Worm (Caenorhabditis elegans) whole organism, L2 larva: ENCODE measurements around the gene fipr-7.

Source experiments
- C34F6.9 ChIP-seq: fragments of 150-350 bp; optimal IDR thresholded peaks from 2 replicates; lab custom pipeline; 2014; ENCODE audit warnings: missing biosample characterization, missing genetic modification characterization
- F13H6.1 ChIP-seq: sonication (generic microtip); optimal IDR thresholded peaks from 2 replicates; lab custom pipeline; 2016; ENCODE audit warnings: missing genetic modification characterization, missing compliant biosample characterization
- R02D3.7 ChIP-seq: fragments of 150-350 bp; optimal IDR thresholded peaks from 2 replicates; lab custom pipeline; 2014; ENCODE audit warnings: missing biosample characterization, missing genetic modification characterization
- aly-2 ChIP-seq: fragments of 150-350 bp; optimal IDR thresholded peaks from 2 replicates; lab custom pipeline; 2014; ENCODE audit warnings: missing biosample characterization, missing genetic modification characterization
- ama-1 ChIP-seq: fragments of 150-350 bp; optimal IDR thresholded peaks from 2 replicates; lab custom pipeline; 2018; ENCODE audit warnings: inconsistent platforms
- ceh-82 ChIP-seq: fragments of 150-350 bp; optimal IDR thresholded peaks from 2 replicates; lab custom pipeline; 2014; ENCODE audit warnings: missing biosample characterization, missing genetic modification characterization
- crh-2 ChIP-seq: sonication (generic microtip); optimal IDR thresholded peaks from 2 replicates; lab custom pipeline; 2017; ENCODE audit warnings: missing biosample characterization, missing genetic modification characterization
- dmd-4 ChIP-seq: sonication (generic microtip); optimal IDR thresholded peaks from 2 replicates; lab custom pipeline; 2017; ENCODE audit warnings: missing biosample characterization, missing genetic modification characterization
- elt-1 ChIP-seq: fragments of 150-350 bp; optimal IDR thresholded peaks from 2 replicates; lab custom pipeline; 2014; ENCODE audit warnings: missing biosample characterization, missing genetic modification characterization
- elt-3 ChIP-seq: sonication (generic microtip); optimal IDR thresholded peaks from 2 replicates; lab custom pipeline; 2017; ENCODE audit warnings: missing biosample characterization, missing genetic modification characterization
- fos-1 ChIP-seq: fragments of 150-350 bp; optimal IDR thresholded peaks from 2 replicates; lab custom pipeline; 2014; ENCODE audit warnings: missing biosample characterization, missing genetic modification characterization
- lin-11 ChIP-seq: fragments of 150-350 bp; sonication (generic microtip); optimal IDR thresholded peaks from 2 replicates; lab custom pipeline; 2014; ENCODE audit warnings: missing biosample characterization, missing genetic modification characterization, inconsistent platforms, mixed read lengths
- lin-13 ChIP-seq: fragments of 150-350 bp; optimal IDR thresholded peaks from 2 replicates; lab custom pipeline; 2014; ENCODE audit warnings: missing biosample characterization, missing genetic modification reagents, missing genetic modification characterization
- lin-39 ChIP-seq: fragments of 150-350 bp; optimal IDR thresholded peaks from 2 replicates; lab custom pipeline; 2014; ENCODE audit warnings: missing biosample characterization, missing genetic modification reagents, missing genetic modification characterization
- mab-5 ChIP-seq: fragments of 150-350 bp; optimal IDR thresholded peaks from 2 replicates; lab custom pipeline; 2014; ENCODE audit warnings: missing biosample characterization, missing genetic modification characterization
- mbf-1 ChIP-seq: sonication (generic microtip); optimal IDR thresholded peaks from 2 replicates; lab custom pipeline; 2017; ENCODE audit warnings: missing biosample characterization, missing genetic modification characterization
- mdl-1 ChIP-seq, 2 experiments: fragments of 150-350 bp in 1 of 2; sonication (generic microtip) in 1 of 2; optimal IDR thresholded peaks; 2 replicates each; lab custom pipeline; 2017; ENCODE audit warnings: missing biosample characterization in 2 of 2, missing genetic modification characterization in 2 of 2
- nhr-10 ChIP-seq: sonication (generic microtip); optimal IDR thresholded peaks from 2 replicates; lab custom pipeline; 2017; ENCODE audit warnings: missing biosample characterization, missing genetic modification characterization
- nhr-12 ChIP-seq: fragments of 150-350 bp; optimal IDR thresholded peaks from 2 replicates; lab custom pipeline; 2014; ENCODE audit warnings: missing biosample characterization, missing genetic modification characterization
- nhr-129 ChIP-seq: fragments of 150-350 bp; optimal IDR thresholded peaks from 2 replicates; lab custom pipeline; 2014; ENCODE audit warnings: missing biosample characterization, missing genetic modification characterization
- nhr-21 ChIP-seq: fragments of 150-350 bp; optimal IDR thresholded peaks from 2 replicates; lab custom pipeline; 2014; ENCODE audit warnings: missing biosample characterization, missing genetic modification characterization
- nhr-6 ChIP-seq: fragments of 150-350 bp; optimal IDR thresholded peaks from 2 replicates; lab custom pipeline; 2014; ENCODE audit warnings: missing biosample characterization, missing genetic modification characterization
- peb-1 ChIP-seq: fragments of 150-350 bp; optimal IDR thresholded peaks from 2 replicates; lab custom pipeline; 2014; ENCODE audit warnings: missing biosample characterization, missing genetic modification characterization
- sma-9 ChIP-seq, 2 experiments: fragments of 150-350 bp in 1 of 2; sonication (generic microtip) in 1 of 2; optimal IDR thresholded peaks; 2 replicates each; lab custom pipeline; 2014 to 2016; ENCODE audit warnings: missing genetic modification characterization in 2 of 2, mild to moderate bottlenecking in 1 of 2, missing biosample characterization in 1 of 2, missing compliant biosample characterization in 1 of 2, missing genetic modification reagents in 1 of 2, moderate library complexity in 1 of 2
- snpc-4 ChIP-seq: fragments of 150-350 bp; optimal IDR thresholded peaks from 2 replicates; lab custom pipeline; 2014; ENCODE audit warnings: missing biosample characterization, missing genetic modification characterization
- unc-39 ChIP-seq: fragments of 150-350 bp; optimal IDR thresholded peaks from 2 replicates; lab custom pipeline; 2014; ENCODE audit warnings: missing biosample characterization, missing genetic modification characterization
- unc-55 ChIP-seq: fragments of 150-350 bp; sonication (generic microtip); optimal IDR thresholded peaks from 3 replicates; lab custom pipeline; 2014; ENCODE audit warnings: missing biosample characterization, missing genetic modification reagents, missing genetic modification characterization
- ztf-4 ChIP-seq: fragments of 150-350 bp; optimal IDR thresholded peaks from 2 replicates; lab custom pipeline; 2014; ENCODE audit warnings: missing biosample characterization, missing genetic modification characterization

The fipr-7 gene

DNA sequence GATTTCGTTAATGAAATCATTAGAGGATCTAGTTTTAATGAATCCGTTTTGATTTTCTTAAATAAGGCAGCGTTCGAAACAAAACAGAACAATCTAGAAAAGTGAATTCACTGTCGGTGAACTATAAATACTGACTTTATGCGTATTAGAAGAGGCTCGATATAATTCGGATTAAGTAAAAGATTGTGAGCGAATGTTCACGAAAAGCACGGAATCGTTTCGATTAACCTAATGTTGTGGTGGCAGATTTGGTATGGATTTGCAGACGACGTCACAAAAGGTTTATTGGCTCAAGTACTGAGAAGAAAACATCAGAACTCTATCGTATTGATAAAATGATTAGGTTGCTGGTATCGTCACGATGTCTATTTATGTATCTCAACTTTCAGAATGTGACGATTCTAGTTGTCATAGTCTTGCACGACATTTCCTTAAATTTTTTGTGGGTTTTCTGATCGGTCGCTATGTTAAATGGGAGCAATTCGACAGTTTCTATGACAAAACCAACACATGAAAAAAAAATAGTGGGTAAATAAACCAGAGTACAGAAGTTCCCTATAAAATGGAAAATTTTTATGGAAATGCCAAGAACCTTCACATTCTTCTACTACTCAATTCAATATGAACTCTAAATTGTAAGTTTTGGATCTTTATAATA lies at the start of gene fipr-7, which contains the start of gene pyt-1:
Gene fipr-7, plus strand, starts transcription at position 608 of the 658 bp plus-strand sequence.
Gene pyt-1, minus strand, starts transcription at position 101 of the 658 bp plus-strand sequence.
- TF ChIP-seq dmd-4 (tag; lab: Kevin White, UChicago) (no peak), crh-2 (no peak)

DNA sequence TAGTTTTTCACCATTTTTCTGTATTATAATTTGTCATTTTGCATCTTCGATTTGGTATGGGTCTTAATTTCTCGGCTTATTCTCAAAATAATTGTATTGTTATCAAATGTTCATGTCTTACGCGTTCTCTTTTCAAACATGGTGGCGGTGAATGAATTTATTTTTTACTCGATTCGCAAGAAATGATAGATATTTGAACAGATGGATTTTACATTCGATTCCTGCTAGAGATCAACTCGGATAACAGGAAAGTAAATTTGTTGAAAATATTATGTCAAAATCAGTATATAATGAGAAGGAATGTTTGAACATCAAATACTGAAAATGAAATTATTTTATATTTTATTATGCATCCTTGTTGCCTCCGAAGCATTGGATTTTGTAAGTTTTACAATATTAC lies 46.6 kb upstream of the fipr-7 start, which contains the start of gene ZK856.4:
Gene ZK856.4, plus strand, starts transcription at position 301 of the 400 bp plus-strand sequence.
- TF ChIP-seq elt-1 (tag; lab: Kevin White, UChicago) (no peak), lin-39 (tag; lab: Kevin White, UChicago) (no peak), fos-1 (tag; lab: Kevin White, UChicago) (no peak), R02D3.7 (tag; lab: Kevin White, UChicago) (no peak), mdl-1 (tag; optimal IDR thresholded peaks at IDR 0.05; lab: Kevin White, UChicago) (no peak), aly-2 (tag; lab: Kevin White, UChicago) (no peak), nhr-10 (tag; lab: Kevin White, UChicago) (no peak), unc-39 (tag; lab: Kevin White, UChicago) (no peak)

DNA sequence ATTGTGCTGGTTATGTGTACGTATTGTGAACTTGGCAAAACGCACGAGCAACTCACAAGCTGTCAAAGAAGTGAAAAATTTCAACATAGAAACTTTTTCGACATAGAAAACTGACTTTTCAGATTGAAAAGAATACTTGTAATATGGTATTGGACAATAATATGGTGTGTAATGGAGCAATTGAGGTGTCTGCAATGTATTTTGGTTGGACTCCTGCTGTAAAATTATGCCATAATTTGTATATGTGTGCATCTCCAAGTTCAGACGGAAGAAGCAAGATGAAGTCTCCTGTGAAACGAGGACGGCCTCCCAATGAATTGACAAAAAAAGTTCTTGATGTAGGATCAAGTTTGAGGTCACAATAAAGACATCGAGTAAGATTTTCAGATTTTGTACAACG lies 45.8 kb upstream of the fipr-7 start:
- TF ChIP-seq ztf-4 (tag; lab: Kevin White, UChicago), result no peak
- TF ChIP-seq mbf-1 (tag; lab: Kevin White, UChicago), result no peak
- no peak for TF ChIP-seq ceh-82
- no peak for TF ChIP-seq elt-3 (tag; lab: Kevin White, UChicago)
- TF ChIP-seq unc-55, result no peak
- no peak for TF ChIP-seq dmd-4 (tag; lab: Kevin White, UChicago)
- no peak for TF ChIP-seq elt-1 (tag; lab: Kevin White, UChicago)
- no peak for TF ChIP-seq ama-1 (lab: Kevin White, UChicago)
- TF ChIP-seq lin-13 (GFP tag; lab: Kevin White, UChicago), result no peak
- no peak for TF ChIP-seq lin-39 (tag; lab: Kevin White, UChicago)
- TF ChIP-seq mab-5 (tag; lab: Kevin White, UChicago), result no peak
- no peak for TF ChIP-seq F13H6.1 (tag; lab: Kevin White, UChicago)
- no peak for TF ChIP-seq snpc-4 (tag; lab: Kevin White, UChicago)
- TF ChIP-seq peb-1 (tag; lab: Kevin White, UChicago), result no peak

DNA sequence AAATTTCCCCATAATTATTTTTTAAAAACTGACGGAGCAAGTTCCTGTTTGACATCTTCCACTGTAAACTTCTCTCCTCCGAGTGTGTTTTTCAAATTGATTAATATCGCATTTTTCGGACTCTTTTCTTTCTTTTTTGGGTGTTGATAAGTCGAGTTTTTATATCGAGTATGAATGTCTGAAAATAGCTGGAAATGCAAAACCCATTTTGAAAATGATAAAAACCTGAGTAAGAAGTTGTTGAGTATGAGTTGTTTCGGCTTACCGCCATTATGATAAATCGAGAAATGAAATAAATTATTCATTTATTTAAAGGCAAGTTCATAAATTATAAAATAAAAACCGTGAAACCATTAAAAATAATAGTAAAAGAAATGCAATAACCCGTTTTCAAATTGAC lies 43.9 kb upstream of the fipr-7 start, which contains the start of gene ZK856.18:
Gene ZK856.18, minus strand, starts transcription at position 289 of the 400 bp plus-strand sequence.
- TF ChIP-seq nhr-21 (tag; lab: Kevin White, UChicago) (no peak), fos-1 (tag; lab: Kevin White, UChicago) (no peak), C34F6.9 (tag; lab: Kevin White, UChicago) (no peak), lin-13 (GFP tag; lab: Kevin White, UChicago) (no peak), crh-2 (no peak), nhr-6 (no peak), lin-11 (tag; lab: Kevin White, UChicago) (no peak), elt-3 (tag; lab: Kevin White, UChicago) (no peak), unc-39 (tag; lab: Kevin White, UChicago) (no peak), elt-1 (tag; lab: Kevin White, UChicago) (no peak), F13H6.1 (tag; lab: Kevin White, UChicago) (no peak), ztf-4 (tag; lab: Kevin White, UChicago) (no peak)

DNA sequence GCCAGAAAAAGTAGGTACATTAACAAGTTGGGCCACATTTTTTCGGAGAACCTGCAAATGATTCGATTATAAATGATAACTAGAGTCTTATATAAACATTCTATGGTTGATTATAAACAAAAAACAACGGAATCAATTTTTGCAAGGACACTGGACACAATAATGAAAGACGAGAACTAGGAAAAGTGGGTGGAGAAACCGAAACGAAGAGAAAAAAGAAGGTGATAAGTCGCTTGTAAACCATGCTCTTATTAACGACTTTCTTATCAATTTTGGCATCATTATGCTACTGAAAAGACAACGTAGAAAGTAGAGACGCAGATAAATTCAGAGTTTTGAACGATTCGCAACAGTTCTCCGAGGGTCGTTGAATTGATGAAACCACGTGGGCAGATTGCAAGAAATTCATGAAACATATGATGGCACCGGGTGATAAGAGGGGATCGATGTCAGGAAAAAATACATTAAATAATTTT lies 39.5 kb upstream of the fipr-7 start, which contains the start of gene ZK856.5:
Gene ZK856.5, minus strand, starts transcription at position 51 of the 476 bp plus-strand sequence.
- TF ChIP-seq nhr-129 (tag; lab: Kevin White, UChicago) (no peak), sma-9 (GFP tag; optimal IDR thresholded peaks at IDR 0.05; lab: Kevin White, UChicago) (peak; percentile 68), sma-9 (tag; optimal IDR thresholded peaks at IDR 0.05; lab: Kevin White, UChicago) (no peak), mdl-1 (tag; optimal IDR thresholded peaks at IDR 0.05; lab: Kevin White, UChicago) (peak in 1 of 2 experiments; percentile 36), crh-2 (peak; percentile 61), fos-1 (tag; lab: Kevin White, UChicago) (peak; percentile 71)
- TF ChIP-seq, all 48 proteins: peak for 4

DNA sequence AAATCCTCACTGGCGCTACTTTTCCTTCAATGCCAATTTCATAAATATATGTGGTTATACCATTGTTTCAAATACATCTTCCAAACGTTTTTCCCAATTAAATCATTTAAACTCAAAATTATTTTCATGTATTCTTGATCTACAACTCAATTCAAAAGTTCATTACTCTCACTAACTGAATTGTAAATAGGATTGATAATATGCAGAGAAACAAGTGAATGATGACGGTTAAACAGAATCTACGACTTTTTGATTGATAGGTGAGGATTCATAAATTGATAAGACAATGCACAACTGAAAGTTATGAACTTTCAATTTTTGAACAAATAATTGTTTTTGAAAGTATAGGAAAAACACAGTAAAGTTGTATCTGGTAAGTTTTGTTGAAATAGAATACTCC lies 38.4 kb upstream of the fipr-7 start:
- TF ChIP-seq elt-3 (tag; lab: Kevin White, UChicago) (no peak), fos-1 (tag; lab: Kevin White, UChicago) (peak; percentile 35), nhr-12 (tag; lab: Kevin White, UChicago) (no peak)
